Worm (Caenorhabditis elegans) whole organism, L4 larva: ENCODE results near the gene F22F4.5.

Experiments
- daf-19 ChIP-seq: fragments of 200-800 bp; sonication (Bioruptor generic); conservative IDR thresholded peaks from 2 replicates; pipeline ENCODE4 v1.3.6; 2022; ENCODE audit warnings: missing genetic modification characterization, missing compliant biosample characterization
- jun-1 ChIP-seq: fragments of 150-350 bp; optimal IDR thresholded peaks from 2 replicates; lab custom pipeline; 2014; ENCODE audit warnings: missing biosample characterization, missing genetic modification reagents, missing genetic modification characterization

Gene F22F4.5

DNA sequence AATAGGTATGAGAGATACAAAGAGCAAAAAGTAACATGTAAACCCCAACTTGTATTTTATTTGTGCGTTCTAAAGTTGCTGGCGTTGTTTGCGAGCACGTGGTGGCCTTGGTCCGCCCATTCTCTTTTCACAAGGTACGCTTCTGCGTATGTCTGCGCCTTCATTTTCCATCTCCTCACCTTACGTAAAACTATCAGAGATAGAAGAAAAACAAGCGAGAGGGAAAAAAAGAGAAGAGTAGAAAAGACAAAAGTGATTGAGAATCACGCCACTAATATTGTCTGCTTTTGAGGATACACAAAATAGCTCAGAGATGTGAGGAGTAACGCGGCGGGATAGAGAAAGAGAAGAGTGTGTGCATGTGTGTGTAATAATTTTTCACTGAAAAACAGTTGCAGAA is 50.5 kb downstream of the F22F4.5 start (continued):
- TF ChIP-seq daf-19 (GFP tag; lab: Robert Waterston, UW) (no peak), jun-1 (tag; lab: Kevin White, UChicago) (no peak)
